Fruit fly (Drosophila melanogaster): ENCODE data around the gene CG13847.

The CG13847 gene

DNA sequence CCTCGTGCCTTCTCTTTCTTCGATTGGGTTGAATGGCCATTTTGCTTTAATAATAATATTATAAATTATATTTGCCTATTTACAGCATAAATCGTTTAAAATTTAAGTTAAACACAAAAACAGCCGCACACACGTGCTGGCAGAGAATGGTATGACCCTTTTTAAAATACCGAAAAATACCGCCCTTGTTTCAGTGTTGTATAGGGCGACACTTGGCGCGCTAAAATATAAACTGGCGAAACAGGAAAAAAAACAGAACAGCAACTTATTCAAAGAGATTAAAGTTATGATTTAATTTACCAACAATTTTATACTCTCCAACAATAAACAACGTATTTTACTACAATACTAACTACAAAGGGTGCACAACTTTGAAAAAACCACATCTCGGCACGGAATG lies 10.5 kb upstream of the CG13847 start, which contains the start of gene CG12499 (continued):
- TF ChIP-seq CG17328 (GFP tag; IDR thresholded peaks at IDR 0.05) = no peak
- TF ChIP-seq Max (GFP tag; optimal IDR thresholded peaks at IDR 0.05) = peak; percentile 75
- TF ChIP-seq hbn (GFP tag; IDR thresholded peaks at IDR 0.05; ENCODE audit: partially characterized antibody) = no peak
- no peak for TF ChIP-seq Gug (GFP tag; IDR thresholded peaks at IDR 0.05)
- TF ChIP-seq crol (GFP tag; IDR thresholded peaks at IDR 0.05) = no peak
- TF ChIP-seq CG4404 (GFP tag; IDR thresholded peaks at IDR 0.05) = no peak
- TF ChIP-seq MESR4 (GFP tag; optimal IDR thresholded peaks at IDR 0.05) = peak; percentile 38
- TF ChIP-seq Awh (GFP tag; IDR thresholded peaks at IDR 0.05) = no peak
- TF ChIP-seq BtbVII (GFP tag; optimal IDR thresholded peaks at IDR 0.05) = peak; percentile 7
- no peak for TF ChIP-seq run (tag; optimal IDR thresholded peaks at IDR 0.05)
- TF ChIP-seq CG3726 (GFP tag; IDR thresholded peaks at IDR 0.05) = no peak
- no peak for TF ChIP-seq CG15073 (GFP tag; optimal IDR thresholded peaks at IDR 0.05)
- TF ChIP-seq Adf1 (GFP tag; IDR thresholded peaks at IDR 0.05) = no peak
- no peak for TF ChIP-seq sna (GFP tag; IDR thresholded peaks at IDR 0.05; ENCODE audit: partially characterized antibody)
- no peak for TF ChIP-seq Xrp1 (GFP tag; IDR thresholded peaks at IDR 0.05)
- no peak for TF ChIP-seq yki (optimal IDR thresholded peaks at IDR 0.05)
- no peak for TF ChIP-seq shn (GFP tag; optimal IDR thresholded peaks at IDR 0.05)
- no peak for TF ChIP-seq unpg (GFP tag; optimal IDR thresholded peaks at IDR 0.05)
- TF ChIP-seq CG3281 (GFP tag; optimal IDR thresholded peaks at IDR 0.05) = no peak
- TF ChIP-seq CG9437 (GFP tag; optimal IDR thresholded peaks at IDR 0.05) = no peak
- no peak for TF ChIP-seq CG12219 (GFP tag; optimal IDR thresholded peaks at IDR 0.05)
- TF ChIP-seq CG14710 (tag; optimal IDR thresholded peaks at IDR 0.05) = peak; percentile 41
- no peak for TF ChIP-seq Ravus (GFP tag; IDR thresholded peaks at IDR 0.05)
- TF ChIP-seq CG34422 (GFP tag; IDR thresholded peaks at IDR 0.05) = no peak
- no peak for TF ChIP-seq CG10209 (GFP tag; optimal IDR thresholded peaks at IDR 0.05)
- no peak for TF ChIP-seq ewg (GFP tag; optimal IDR thresholded peaks at IDR 0.05)
- no peak for TF ChIP-seq vfl (GFP tag; optimal IDR thresholded peaks at IDR 0.05)
- no peak for TF ChIP-seq sug (tag; optimal IDR thresholded peaks at IDR 0.05)
- TF ChIP-seq CG1024 (GFP tag; IDR thresholded peaks at IDR 0.05) = no peak
- TF ChIP-seq nau (GFP tag; optimal IDR thresholded peaks at IDR 0.05) = no peak
- no peak for TF ChIP-seq sc (optimal IDR thresholded peaks at IDR 0.05)
- no peak for TF ChIP-seq sc (GFP tag; optimal IDR thresholded peaks at IDR 0.05)
- TF ChIP-seq pho (GFP tag; optimal IDR thresholded peaks at IDR 0.05) = no peak
- TF ChIP-seq MBD-R2 (GFP tag; IDR thresholded peaks at IDR 0.05) = peak; percentile 50; the same call in 1 of the 2 replicates
- TF ChIP-seq chm (GFP tag; IDR thresholded peaks at IDR 0.05) = no peak
- no peak for TF ChIP-seq toy (GFP tag; IDR thresholded peaks at IDR 0.05)
- peak; percentile 25 for TF ChIP-seq CG2116 (GFP tag; optimal IDR thresholded peaks at IDR 0.05)
- no peak for TF ChIP-seq NC2β (GFP tag; optimal IDR thresholded peaks at IDR 0.05)
- no peak for TF ChIP-seq CG15011 (GFP tag; optimal IDR thresholded peaks at IDR 0.05)
- no peak for TF ChIP-seq CG31224 (GFP tag; IDR thresholded peaks at IDR 0.05)
- TF ChIP-seq CG17359 (tag; optimal IDR thresholded peaks at IDR 0.05) = no peak
- TF ChIP-seq E2f2 (GFP tag; IDR thresholded peaks at IDR 0.05) = peak; percentile 94
- TF ChIP-seq stc (GFP tag; IDR thresholded peaks at IDR 0.05) = no peak
- no peak for TF ChIP-seq CkIIα-i1 (GFP tag; IDR thresholded peaks at IDR 0.05)
- no peak for TF ChIP-seq phol (tag; optimal IDR thresholded peaks at IDR 0.05)
- no peak for TF ChIP-seq pnt (GFP tag; optimal IDR thresholded peaks at IDR 0.05)
- TF ChIP-seq CG30431 (GFP tag; optimal IDR thresholded peaks at IDR 0.05) = no peak
- TF ChIP-seq CG13424 (tag; optimal IDR thresholded peaks at IDR 0.05) = no peak
- no peak for TF ChIP-seq CG13296 (GFP tag; optimal IDR thresholded peaks at IDR 0.05)
- no peak for TF ChIP-seq Sox100B (GFP tag; optimal IDR thresholded peaks at IDR 0.05)
- TF ChIP-seq knrl (GFP tag; IDR thresholded peaks at IDR 0.05; ENCODE audit: partially characterized antibody) = no peak
- no peak for TF ChIP-seq Sin3A (optimal IDR thresholded peaks at IDR 0.05)
- TF ChIP-seq CG13123 (GFP tag; optimal IDR thresholded peaks at IDR 0.05) = no peak
- no peak for TF ChIP-seq pum (GFP tag; optimal IDR thresholded peaks at IDR 0.05)

Data from whole organism, embryonic.